Fruit fly (Drosophila melanogaster) whole organism, embryonic: ENCODE measurements around the gene CG4957.

Source experiments
- Awh ChIP-seq: fragments of 200-800 bp; sonication (Bioruptor generic); IDR thresholded peaks from 2 replicates; pipeline ENCODE4, ENCODE4 v1.3.6; 2022; ENCODE audit warnings: missing biosample characterization, missing genetic modification characterization
- CG10274 ChIP-seq: fragments of 200-800 bp; sonication (Bioruptor generic); optimal IDR thresholded peaks from 3 replicates; lab custom pipeline; 2017; ENCODE audit warnings: missing biosample characterization, mild to moderate bottlenecking, missing genetic modification characterization
- CG12942 ChIP-seq: fragments of 200-800 bp; sonication (Bioruptor generic); optimal IDR thresholded peaks from 3 replicates; lab custom pipeline; 2016; ENCODE audit warnings: missing biosample characterization, missing genetic modification characterization
- CG14050 ChIP-seq: fragments of 200-800 bp; sonication (Bioruptor generic); IDR thresholded peaks from 3 replicates; pipeline ENCODE4 v1.3.6; 2022; ENCODE audit warnings: missing biosample characterization, missing genetic modification characterization
- CG1647 ChIP-seq: fragments of 200-800 bp; sonication (Bioruptor generic); optimal IDR thresholded peaks from 3 replicates; lab custom pipeline; 2016; ENCODE audit warnings: missing biosample characterization, missing genetic modification characterization
- CG17328 ChIP-seq: fragments of 200-800 bp; sonication (Bioruptor generic); IDR thresholded peaks from 2 replicates; pipeline ENCODE4 v1.3.6; 2022; ENCODE audit warnings: missing biosample characterization, missing genetic modification characterization
- CG17359 ChIP-seq: fragments of 200-800 bp; sonication (Bioruptor generic); optimal IDR thresholded peaks from 3 replicates; lab custom pipeline; 2018; ENCODE audit warnings: missing biosample characterization, mild to moderate bottlenecking, missing genetic modification characterization, moderate library complexity
- CG17385 ChIP-seq: fragments of 200-800 bp; sonication (Bioruptor generic); optimal IDR thresholded peaks from 3 replicates; lab custom pipeline; 2018; ENCODE audit warnings: missing biosample characterization, mild to moderate bottlenecking, missing genetic modification characterization
- CG17612 ChIP-seq: fragments of 200-800 bp; sonication (Bioruptor generic); IDR thresholded peaks from 2 replicates; pipeline ENCODE4 v1.3.6; 2022; ENCODE audit warnings: missing biosample characterization, missing genetic modification characterization
- CG18599 ChIP-seq: fragments of 200-800 bp; sonication (Bioruptor generic); optimal IDR thresholded peaks from 3 replicates; lab custom pipeline; 2017; ENCODE audit warnings: missing biosample characterization, missing genetic modification characterization, mild to moderate bottlenecking, moderate library complexity, missing genetic modification reagents
- CG18619 ChIP-seq: fragments of 200-800 bp; sonication (Bioruptor generic); optimal IDR thresholded peaks from 3 replicates; lab custom pipeline; 2017; ENCODE audit warnings: missing biosample characterization, mild to moderate bottlenecking, missing genetic modification characterization
- CG2129 ChIP-seq: fragments of 200-800 bp; sonication (Bioruptor generic); IDR thresholded peaks from 2 replicates; pipeline ENCODE4 v1.3.6; 2022; ENCODE audit warnings: missing biosample characterization, missing genetic modification characterization; ENCODE audit not compliant: partially characterized antibody
- CG2199 ChIP-seq: fragments of 200-800 bp; sonication (Bioruptor generic); IDR thresholded peaks from 3 replicates; pipeline ENCODE4 v1.3.6; 2022; ENCODE audit warnings: missing biosample characterization, missing genetic modification characterization
- CG2875 ChIP-seq: fragments of 200-800 bp; sonication (Bioruptor generic); optimal IDR thresholded peaks from 2 replicates; lab custom pipeline; 2017; ENCODE audit warnings: missing biosample characterization, mild to moderate bottlenecking, missing genetic modification characterization, missing genetic modification reagents
- CG3995 ChIP-seq: fragments of 200-800 bp; sonication (Bioruptor generic); optimal IDR thresholded peaks from 3 replicates; lab custom pipeline; 2016; ENCODE audit warnings: missing biosample characterization, missing genetic modification characterization
- CG4404 ChIP-seq: fragments of 200-800 bp; sonication (Bioruptor generic); IDR thresholded peaks from 2 replicates; pipeline ENCODE4 v1.3.6; 2022; ENCODE audit warnings: missing biosample characterization, missing genetic modification characterization
- CG4820 ChIP-seq: fragments of 200-800 bp; sonication (Bioruptor generic); optimal IDR thresholded peaks from 3 replicates; lab custom pipeline; 2016; ENCODE audit warnings: missing biosample characterization, missing genetic modification characterization
- CG8089 ChIP-seq: fragments of 200-800 bp; sonication (Bioruptor generic); optimal IDR thresholded peaks from 3 replicates; lab custom pipeline; 2016; ENCODE audit warnings: missing biosample characterization, missing genetic modification characterization
- Dek ChIP-seq: fragments of 200-800 bp; sonication (Bioruptor generic); optimal IDR thresholded peaks from 3 replicates; lab custom pipeline; 2019; ENCODE audit warnings: missing biosample characterization, mild to moderate bottlenecking, missing genetic modification characterization, moderate library complexity
- Dip3 ChIP-seq: fragments of 200-800 bp; sonication (Bioruptor generic); optimal IDR thresholded peaks from 3 replicates; lab custom pipeline; 2016; ENCODE audit warnings: missing biosample characterization, missing genetic modification characterization
- Dll ChIP-seq: fragments of 200-800 bp; sonication (Bioruptor generic); IDR thresholded peaks from 4 replicates; pipeline ENCODE4 v1.3.6; 2022; ENCODE audit warnings: missing biosample characterization, missing genetic modification characterization; ENCODE audit not compliant: partially characterized antibody
- Dref ChIP-seq: fragments of 200-800 bp; sonication (Bioruptor generic); IDR thresholded peaks from 2 replicates; pipeline ENCODE4 v1.3.6; 2022; ENCODE audit warnings: missing biosample characterization, missing genetic modification characterization
- Hey ChIP-seq: fragments of 200-800 bp; sonication (Bioruptor generic); optimal IDR thresholded peaks from 3 replicates; lab custom pipeline; 2018; ENCODE audit warnings: missing biosample characterization, mild to moderate bottlenecking, missing genetic modification characterization
- MBD-R2 ChIP-seq: fragments of 200-800 bp; sonication (Bioruptor generic); IDR thresholded peaks from 2 replicates; pipeline ENCODE4 v1.3.6; 2022; ENCODE audit warnings: missing biosample characterization, missing genetic modification characterization
- MTF-1 ChIP-seq: fragments of 200-800 bp; sonication (Bioruptor generic); optimal IDR thresholded peaks from 2 replicates; lab custom pipeline; 2018; ENCODE audit warnings: missing biosample characterization, mild to moderate bottlenecking, missing genetic modification characterization, borderline replicate concordance
- Myb ChIP-seq: fragments of 200-800 bp; sonication (Bioruptor generic); optimal IDR thresholded peaks from 2 replicates; lab custom pipeline; 2016; ENCODE audit warnings: missing biosample characterization, missing genetic modification characterization
- NK7.1 ChIP-seq: fragments of 200-800 bp; sonication (Bioruptor generic); optimal IDR thresholded peaks from 3 replicates; lab custom pipeline; 2016; ENCODE audit warnings: missing biosample characterization, missing genetic modification characterization
- Ravus ChIP-seq: fragments of 200-800 bp; sonication (Bioruptor generic); IDR thresholded peaks from 2 replicates; pipeline ENCODE4 v1.3.6; 2022; ENCODE audit warnings: missing biosample characterization, missing genetic modification characterization
- Rfx ChIP-seq: fragments of 200-800 bp; sonication (Bioruptor generic); IDR thresholded peaks from 2 replicates; pipeline ENCODE4 v1.3.6; 2022; ENCODE audit warnings: missing biosample characterization, missing genetic modification characterization
- Sry-δ ChIP-seq: fragments of 200-800 bp; sonication (Bioruptor generic); optimal IDR thresholded peaks from 2 replicates; lab custom pipeline; 2016; ENCODE audit warnings: missing biosample characterization, missing genetic modification characterization
- YL-1 ChIP-seq: fragments of 200-800 bp; sonication (Bioruptor generic); optimal IDR thresholded peaks from 3 replicates; lab custom pipeline; 2017; ENCODE audit warnings: missing biosample characterization, mild to moderate bottlenecking, missing genetic modification characterization
- az2 ChIP-seq: fragments of 200-800 bp; sonication (Bioruptor generic); optimal IDR thresholded peaks from 3 replicates; lab custom pipeline; 2016; ENCODE audit warnings: missing biosample characterization, missing genetic modification characterization
- btn ChIP-seq: fragments of 200-800 bp; sonication (Bioruptor generic); optimal IDR thresholded peaks from 2 replicates; lab custom pipeline; 2016; ENCODE audit warnings: missing biosample characterization, missing genetic modification characterization
- cad ChIP-seq: fragments of >200 bp; optimal IDR thresholded peaks from 2 replicates; lab custom pipeline; 2017; ENCODE audit warnings: missing biosample characterization, missing genetic modification characterization
- cas ChIP-seq: fragments of 200-800 bp; sonication (Bioruptor generic); IDR thresholded peaks from 2 replicates; pipeline ENCODE4 v1.3.6; 2022; ENCODE audit warnings: missing biosample characterization, missing genetic modification characterization
- cg ChIP-seq: fragments of 200-800 bp; sonication (Bioruptor generic); optimal IDR thresholded peaks from 3 replicates; lab custom pipeline; 2019; ENCODE audit warnings: missing biosample characterization, mild to moderate bottlenecking, missing genetic modification characterization, moderate library complexity
- croc ChIP-seq: fragments of 200-800 bp; sonication (Bioruptor generic); conservative IDR thresholded peaks from 3 replicates; pipeline ENCODE4 v1.3.6; 2022; ENCODE audit warnings: missing biosample characterization, missing genetic modification characterization
- crp ChIP-seq, 2 experiments: fragments of 200-800 bp; sonication (Bioruptor generic); optimal IDR thresholded peaks; 2 replicates in 1 of 2; 3 replicates in 1 of 2; lab custom pipeline; 2017; ENCODE audit warnings: missing biosample characterization in 2 of 2, missing genetic modification characterization in 2 of 2, mild to moderate bottlenecking in 1 of 2, moderate library complexity in 1 of 2
- da ChIP-seq: fragments of 200-800 bp; sonication (Bioruptor generic); optimal IDR thresholded peaks from 2 replicates; lab custom pipeline; 2016; ENCODE audit warnings: missing biosample characterization, missing genetic modification characterization
- danr ChIP-seq: fragments of 200-800 bp; sonication (Bioruptor generic); IDR thresholded peaks from 2 replicates; pipeline ENCODE4 v1.3.6; 2022; ENCODE audit warnings: missing biosample characterization, missing genetic modification characterization
- dmrt99B ChIP-seq: fragments of 200-800 bp; sonication (Bioruptor generic); optimal IDR thresholded peaks from 2 replicates; lab custom pipeline; 2018; ENCODE audit warnings: missing biosample characterization, mild to moderate bottlenecking, missing genetic modification characterization, moderate library complexity
- en ChIP-seq: fragments of 200-800 bp; sonication (Bioruptor generic); optimal IDR thresholded peaks from 2 replicates; lab custom pipeline; 2016; ENCODE audit warnings: missing biosample characterization, missing genetic modification characterization
- fd96Cb ChIP-seq: fragments of 200-800 bp; sonication (Bioruptor generic); optimal IDR thresholded peaks from 2 replicates; lab custom pipeline; 2018; ENCODE audit warnings: missing biosample characterization, mild to moderate bottlenecking, missing genetic modification characterization, moderate library complexity
- fu2 ChIP-seq: fragments of 200-800 bp; sonication (Bioruptor generic); optimal IDR thresholded peaks from 2 replicates; lab custom pipeline; 2016; ENCODE audit warnings: missing biosample characterization, missing genetic modification characterization
- jing ChIP-seq: fragments of 200-800 bp; sonication (Bioruptor generic); optimal IDR thresholded peaks from 2 replicates; lab custom pipeline; 2018; ENCODE audit warnings: missing biosample characterization, mild to moderate bottlenecking, missing genetic modification characterization
- mam ChIP-seq: fragments of 200-800 bp; sonication (Bioruptor generic); optimal IDR thresholded peaks from 3 replicates; lab custom pipeline; 2016; ENCODE audit warnings: missing biosample characterization, missing genetic modification characterization
- mirr ChIP-seq: fragments of 200-800 bp; sonication (Bioruptor generic); optimal IDR thresholded peaks from 3 replicates; lab custom pipeline; 2018; ENCODE audit warnings: missing biosample characterization, mild to moderate bottlenecking, missing genetic modification characterization
- pum ChIP-seq: fragments of 200-800 bp; sonication (Bioruptor generic); optimal IDR thresholded peaks from 2 replicates; lab custom pipeline; 2016; ENCODE audit warnings: missing biosample characterization, missing genetic modification characterization
- pzg ChIP-seq: fragments of 200-800 bp; sonication (Bioruptor generic); optimal IDR thresholded peaks from 3 replicates; lab custom pipeline; 2018; ENCODE audit warnings: missing biosample characterization, mild to moderate bottlenecking, missing genetic modification characterization, moderate library complexity
- sob ChIP-seq: fragments of 200-800 bp; sonication (Bioruptor generic); IDR thresholded peaks from 2 replicates; pipeline ENCODE4 v1.3.6; 2022; ENCODE audit warnings: missing biosample characterization, missing genetic modification characterization
- sr ChIP-seq: fragments of 200-800 bp; sonication (Bioruptor generic); IDR thresholded peaks from 3 replicates; pipeline ENCODE4 v1.3.6; 2022; ENCODE audit warnings: missing biosample characterization, missing genetic modification characterization
- stc ChIP-seq: fragments of 200-800 bp; sonication (Bioruptor generic); IDR thresholded peaks from 2 replicates; pipeline ENCODE4 v1.3.6; 2022; ENCODE audit warnings: missing biosample characterization, missing genetic modification characterization
- zf30C ChIP-seq: fragments of 200-800 bp; sonication (Bioruptor generic); optimal IDR thresholded peaks from 3 replicates; lab custom pipeline; 2018; ENCODE audit warnings: missing biosample characterization, mild to moderate bottlenecking, missing genetic modification characterization

CG4957 gene

DNA sequence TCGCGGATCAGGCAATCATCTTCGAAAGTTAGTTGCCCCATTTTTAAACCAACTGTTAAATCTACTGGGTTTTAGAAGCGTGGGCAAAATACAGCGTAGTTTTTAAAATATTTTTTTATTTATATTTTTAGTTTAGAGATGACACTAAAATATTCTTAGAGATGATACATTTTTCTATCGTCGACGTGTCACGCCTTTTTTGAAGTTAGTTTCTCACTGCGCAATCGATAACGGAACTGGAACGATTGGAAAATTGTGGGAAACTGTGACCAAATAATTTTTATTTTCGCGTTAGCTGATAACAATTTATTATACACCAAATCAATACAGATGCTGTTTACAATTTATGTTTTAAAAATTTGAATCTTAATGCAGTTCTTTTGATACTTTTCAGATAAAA is 10.0 kb downstream of the CG4957 start, which contains the start of gene Utx (continued):
- TF ChIP-seq CG4820 (GFP tag; lab: Kevin White, UChicago) (no peak), pzg (peak; percentile 77), Hey (tag; lab: Kevin White, UChicago) (no peak), CG18619 (GFP tag; lab: Kevin White, UChicago) (no peak), CG2875 (no peak), Myb (GFP tag; lab: Kevin White, UChicago) (peak; percentile 71), CG2199 (GFP tag; lab: Robert Waterston, UW) (no peak), crp (GFP tag; optimal IDR thresholded peaks at IDR 0.05; lab: Kevin White, UChicago) (no peak), cas (GFP tag; lab: Robert Waterston, UW) (no peak), dmrt99B (tag; lab: Kevin White, UChicago) (no peak), fd96Cb (tag; lab: Kevin White, UChicago) (no peak), danr (GFP tag; lab: Robert Waterston, UW) (no peak), btn (no peak), CG4404 (GFP tag; lab: Robert Waterston, UW) (no peak), CG12942 (GFP tag; lab: Kevin White, UChicago) (no peak), MTF-1 (no peak), mam (peak; percentile 4), CG17385 (GFP tag; lab: Kevin White, UChicago) (no peak), CG1647 (GFP tag; lab: Kevin White, UChicago) (no peak), CG17359 (tag; lab: Kevin White, UChicago) (no peak), CG3995 (GFP tag; lab: Kevin White, UChicago) (peak; percentile 96), en (GFP tag; lab: Kevin White, UChicago) (no peak), Dref (GFP tag; lab: Robert Waterston, UW) (peak; percentile 80), Dek (tag; lab: Kevin White, UChicago) (no peak), YL-1 (GFP tag; lab: Kevin White, UChicago) (no peak), cad (no peak), Dll (GFP tag; lab: Robert Waterston, UW) (peak; percentile 74), NK7.1 (GFP tag; lab: Kevin White, UChicago) (no peak), sr (GFP tag; lab: Robert Waterston, UW) (no peak), CG8089 (GFP tag; lab: Kevin White, UChicago) (no peak), sob (GFP tag; lab: Robert Waterston, UW) (no peak), zf30C (no peak), Dip3 (GFP tag; lab: Kevin White, UChicago) (no peak), CG18599 (GFP tag; lab: Kevin White, UChicago) (no peak), CG2129 (peak; percentile 39; the same call in 1 of the 2 replicates), cg (GFP tag; lab: Kevin White, UChicago) (no peak), CG17328 (GFP tag; lab: Robert Waterston, UW) (no peak), mirr (GFP tag; lab: Kevin White, UChicago) (no peak), croc (GFP tag; lab: Robert Waterston, UW) (no peak), Sry-δ (GFP tag; lab: Kevin White, UChicago) (peak; percentile 92), Awh (GFP tag; lab: Robert Waterston, UW) (no peak), CG17612 (no peak), az2 (GFP tag; lab: Kevin White, UChicago) (no peak), fu2 (GFP tag; lab: Kevin White, UChicago) (no peak), pum (GFP tag; lab: Kevin White, UChicago) (no peak), stc (GFP tag; lab: Robert Waterston, UW) (no peak), Rfx (peak; percentile 39; the same call in 1 of the 2 replicates), MBD-R2 (GFP tag; lab: Robert Waterston, UW) (peak; percentile 33; the same call in 1 of the 2 replicates), CG10274 (GFP tag; lab: Kevin White, UChicago) (no peak), jing (no peak), da (GFP tag; lab: Kevin White, UChicago) (no peak), Ravus (no peak), CG14050 (no peak)
